Fruit fly (Drosophila melanogaster): ENCODE measurements around the gene Acsf3.

Acsf3 gene

dm6 chrX:7285995-7286985, 42.6 kb upstream of the Acsf3 start, which contains the start of gene CG2059 (continued):
- TF ChIP-seq Ptx1 (GFP tag; IDR thresholded peaks at IDR 0.05) (peak; percentile 47), CG34422 (GFP tag; IDR thresholded peaks at IDR 0.05) (peak; percentile 13; the same call in 2 of the 3 replicates), Gsc (GFP tag; IDR thresholded peaks at IDR 0.05) (no peak), CG3163 (GFP tag; optimal IDR thresholded peaks at IDR 0.05) (peak; percentile 66), lilli (GFP tag; optimal IDR thresholded peaks at IDR 0.05) (peak; percentile 48), Fer3 (tag; optimal IDR thresholded peaks at IDR 0.05) (peak; percentile 18), CG15514 (GFP tag; optimal IDR thresholded peaks at IDR 0.05) (peak; percentile 84), gce (GFP tag; IDR thresholded peaks at IDR 0.05) (peak; percentile 50; the same call in 1 of the 3 replicates), CG18599 (GFP tag; optimal IDR thresholded peaks at IDR 0.05) (peak; percentile 21), chinmo (GFP tag; IDR thresholded peaks at IDR 0.05; ENCODE audit: partially characterized antibody) (0 out of 4 replicates have a peak, but pooled peaks have one; percentile 42), Bdp1 (GFP tag; optimal IDR thresholded peaks at IDR 0.05) (peak; percentile 41), CG34224 (GFP tag; IDR thresholded peaks at IDR 0.05; ENCODE audit: partially characterized antibody) (no peak), dan (GFP tag; IDR thresholded peaks at IDR 0.05) (no peak), Camta (GFP tag; optimal IDR thresholded peaks at IDR 0.05) (no peak), Dll (GFP tag; IDR thresholded peaks at IDR 0.05; ENCODE audit: partially characterized antibody) (peak; percentile 19; the same call in 1 of the 4 replicates), CG31441 (GFP tag; IDR thresholded peaks at IDR 0.05) (peak; percentile 37; the same call in 1 of the 2 replicates), zen (tag; optimal IDR thresholded peaks at IDR 0.05) (peak; percentile 23), Sin3A (optimal IDR thresholded peaks at IDR 0.05) (peak; percentile 54), PHDP (tag; optimal IDR thresholded peaks at IDR 0.05) (peak; percentile 29), CG3847 (GFP tag; IDR thresholded peaks at IDR 0.05) (peak; percentile 74)

- TF ChIP-seq Med (GFP tag) (peak; percentile 86), peb (GFP tag; IDR thresholded peaks at IDR 0.05) (no peak), CG8290 (GFP tag; optimal IDR thresholded peaks at IDR 0.05) (peak; percentile 23), CG8290 (tag; optimal IDR thresholded peaks at IDR 0.05) (peak in 1 of 2 experiments; percentile 70), CG4617 (GFP tag; optimal IDR thresholded peaks at IDR 0.05; ENCODE audit: borderline replicate concordance) (peak; percentile 77), CG4707 (GFP tag; optimal IDR thresholded peaks at IDR 0.05) (no peak), sd (tag; optimal IDR thresholded peaks at IDR 0.05) (peak; percentile 19), Hmr (GFP tag; optimal IDR thresholded peaks at IDR 0.05) (peak; percentile 56), ato (GFP tag; IDR thresholded peaks at IDR 0.05; ENCODE audit: partially characterized antibody) (peak; percentile 52; the same call in 1 of the 2 replicates), vnd (GFP tag; IDR thresholded peaks at IDR 0.05; ENCODE audit: partially characterized antibody) (peak; percentile 39; the same call in 2 of the 3 replicates), Myb (GFP tag; optimal IDR thresholded peaks at IDR 0.05) (peak; percentile 37), bigmax (GFP tag; optimal IDR thresholded peaks at IDR 0.05) (no peak), Nf-YC (tag; optimal IDR thresholded peaks at IDR 0.05) (peak; percentile 21), CG12769 (tag; optimal IDR thresholded peaks at IDR 0.05) (peak; percentile 25), Ets97D (GFP tag; optimal IDR thresholded peaks at IDR 0.05) (peak; percentile 84), gfzf (GFP tag; optimal IDR thresholded peaks at IDR 0.05) (peak; percentile 80), ewg (GFP tag; optimal IDR thresholded peaks at IDR 0.05) (peak; percentile 6), eve (GFP tag; optimal IDR thresholded peaks at IDR 0.05) (no peak), sens (GFP tag) (peak; percentile 51), Lim3 (GFP tag; IDR thresholded peaks at IDR 0.05) (no peak), CG15601 (tag; optimal IDR thresholded peaks at IDR 0.05) (peak; percentile 38), mld (GFP tag; IDR thresholded peaks at IDR 0.05; ENCODE audit: partially characterized antibody) (peak; percentile 49; the same call in 1 of the 3 replicates), CG3281 (GFP tag; optimal IDR thresholded peaks at IDR 0.05) (no peak), zen (tag; optimal IDR thresholded peaks at IDR 0.05) (peak; percentile 37), lilli (GFP tag; optimal IDR thresholded peaks at IDR 0.05) (peak; percentile 11), tna (GFP tag; IDR thresholded peaks at IDR 0.05; ENCODE audit: partially characterized antibody) (peak; percentile 49; the same call in 1 of the 2 replicates), ERR (GFP tag; optimal IDR thresholded peaks at IDR 0.05) (no peak)
Observed at dm6 chrX:7290811-7291515, 37.9 kb upstream of the Acsf3 start, which contains the start of gene unc-119. Gene unc-119 (minus strand): TSS chrX:7291298.
